Worm (Caenorhabditis elegans) whole organism, L4/young adult: ENCODE results near the gene erh-1.

Experiments
- W03F9.2 ChIP-seq: fragments of 150-350 bp; optimal IDR thresholded peaks from 2 replicates; lab custom pipeline; 2014; ENCODE audit warnings: missing biosample characterization, missing genetic modification characterization
- dao-5 ChIP-seq: sonication (generic microtip); optimal IDR thresholded peaks from 2 replicates; lab custom pipeline; 2016; ENCODE audit warnings: missing genotype, missing genetic modification characterization, moderate library complexity, missing compliant biosample characterization
- him-1 ChIP-seq: sonication (generic microtip); optimal IDR thresholded peaks from 2 replicates; lab custom pipeline; 2016; ENCODE audit warnings: missing genotype, missing genetic modification reagents, missing genetic modification characterization, missing compliant biosample characterization

The erh-1 gene

ce11 chrV:10574197-10574596, 4.7 kb downstream of the erh-1 start:
- TF ChIP-seq W03F9.2 (tag; lab: Kevin White, UChicago), result no peak
- TF ChIP-seq him-1 (tag; lab: Kevin White, UChicago), result no peak
- no peak for TF ChIP-seq dao-5 (tag; lab: Kevin White, UChicago)

- TF ChIP-seq him-1 (tag; lab: Kevin White, UChicago), result no peak
- no peak for TF ChIP-seq W03F9.2 (tag; lab: Kevin White, UChicago)
- no peak for TF ChIP-seq dao-5 (tag; lab: Kevin White, UChicago)
These were observed 6.3 kb downstream of the erh-1 start, which contains the start of gene del-6 for ce11 chrV:10572614-10573013. Gene del-6, plus strand, starts transcription at chrV:10572914.

ce11 chrV:10571523-10571922, 7.4 kb downstream of the erh-1 start:
- TF ChIP-seq him-1 (tag; lab: Kevin White, UChicago) (no peak), dao-5 (tag; lab: Kevin White, UChicago) (no peak), W03F9.2 (tag; lab: Kevin White, UChicago) (no peak)

ce11 chrV:10568496-10568895, 10.4 kb downstream of the erh-1 start:
- TF ChIP-seq dao-5 (tag; lab: Kevin White, UChicago) (no peak), W03F9.2 (tag; lab: Kevin White, UChicago) (no peak), him-1 (tag; lab: Kevin White, UChicago) (no peak)

- TF ChIP-seq W03F9.2 (tag; lab: Kevin White, UChicago) (no peak), him-1 (tag; lab: Kevin White, UChicago) (no peak), dao-5 (tag; lab: Kevin White, UChicago) (no peak)
These were observed 14.0 kb downstream of the erh-1 start, which contains the start of gene cat-4 for ce11 chrV:10564830-10565365. Gene cat-4, plus strand, starts transcription at chrV:10564880.

ce11 chrV:10564140-10564539, 14.8 kb downstream of the erh-1 start:
- TF ChIP-seq W03F9.2 (tag; lab: Kevin White, UChicago), result no peak
- no peak for TF ChIP-seq him-1 (tag; lab: Kevin White, UChicago)
- no peak for TF ChIP-seq dao-5 (tag; lab: Kevin White, UChicago)

- no peak for TF ChIP-seq W03F9.2 (tag; lab: Kevin White, UChicago)
- TF ChIP-seq dao-5 (tag; lab: Kevin White, UChicago), result no peak
- TF ChIP-seq him-1 (tag; lab: Kevin White, UChicago), result no peak
These were observed 16.1 kb downstream of the erh-1 start for ce11 chrV:10562817-10563216.

- TF ChIP-seq him-1 (tag; lab: Kevin White, UChicago) (no peak), W03F9.2 (tag; lab: Kevin White, UChicago) (no peak), dao-5 (tag; lab: Kevin White, UChicago) (no peak)
These were observed 17.3 kb downstream of the erh-1 start for ce11 chrV:10561632-10562031.

- TF ChIP-seq dao-5 (tag; lab: Kevin White, UChicago), result no peak
- no peak for TF ChIP-seq W03F9.2 (tag; lab: Kevin White, UChicago)
- no peak for TF ChIP-seq him-1 (tag; lab: Kevin White, UChicago)
These were observed 18.3 kb downstream of the erh-1 start, which contains the start of gene col-152 for ce11 chrV:10560621-10561020. Gene col-152, plus strand, starts transcription at chrV:10560921.

ce11 chrV:10557676-10558075, 21.3 kb downstream of the erh-1 start, which contains the start of gene best-14:
Gene best-14, plus strand, starts transcription at chrV:10557976.
- TF ChIP-seq W03F9.2 (tag; lab: Kevin White, UChicago) (no peak), dao-5 (tag; lab: Kevin White, UChicago) (no peak), him-1 (tag; lab: Kevin White, UChicago) (no peak)

ce11 chrV:10557094-10557493, 21.8 kb downstream of the erh-1 start:
- TF ChIP-seq W03F9.2 (tag; lab: Kevin White, UChicago) (no peak), him-1 (tag; lab: Kevin White, UChicago) (no peak), dao-5 (tag; lab: Kevin White, UChicago) (no peak)

- no peak for TF ChIP-seq W03F9.2 (tag; lab: Kevin White, UChicago)
- TF ChIP-seq him-1 (tag; lab: Kevin White, UChicago), result no peak
- no peak for TF ChIP-seq dao-5 (tag; lab: Kevin White, UChicago)
These were observed 22.6 kb downstream of the erh-1 start for ce11 chrV:10556362-10556761.

- no peak for TF ChIP-seq dao-5 (tag; lab: Kevin White, UChicago)
- TF ChIP-seq him-1 (tag; lab: Kevin White, UChicago), result no peak
These were observed 23.7 kb downstream of the erh-1 start, which contains the start of gene F32G8.3 for ce11 chrV:10555239-10555638. Gene F32G8.3, minus strand, starts transcription at chrV:10555339.

- TF ChIP-seq him-1 (tag; lab: Kevin White, UChicago), result no peak
- no peak for TF ChIP-seq W03F9.2 (tag; lab: Kevin White, UChicago)
These were observed 29.2 kb downstream of the erh-1 start, which contains the start of gene F32G8.2 for ce11 chrV:10549717-10550116. Gene F32G8.2, plus strand, starts transcription at chrV:10550017.
